Fruit fly (Drosophila melanogaster) whole organism, embryonic: ENCODE data around the gene Nup37.

Experiments used
- Adf1 ChIP-seq: fragments of 200-800 bp; sonication (Bioruptor generic); IDR thresholded peaks from 2 replicates; pipeline ENCODE4 v1.3.6; 2022; ENCODE audit warnings: missing biosample characterization, missing genetic modification characterization
- Awh ChIP-seq: fragments of 200-800 bp; sonication (Bioruptor generic); IDR thresholded peaks from 2 replicates; pipeline ENCODE4, ENCODE4 v1.3.6; 2022; ENCODE audit warnings: missing biosample characterization, missing genetic modification characterization
- B-H2 ChIP-seq: fragments of 200-800 bp; sonication (Bioruptor generic); optimal IDR thresholded peaks from 2 replicates; lab custom pipeline; 2018; ENCODE audit warnings: missing biosample characterization, mild to moderate bottlenecking, missing genetic modification characterization
- Bdp1 ChIP-seq: fragments of 200-800 bp; sonication (Bioruptor generic); optimal IDR thresholded peaks from 3 replicates; lab custom pipeline; 2016; ENCODE audit warnings: missing biosample characterization, missing genetic modification characterization
- CG10366 ChIP-seq: fragments of 200-800 bp; sonication (Bioruptor generic); IDR thresholded peaks from 2 replicates; pipeline ENCODE4 v1.3.6; 2022; ENCODE audit warnings: missing biosample characterization, missing genetic modification characterization
- CG13894 ChIP-seq: fragments of 200-800 bp; sonication (Bioruptor generic); optimal IDR thresholded peaks from 3 replicates; lab custom pipeline; 2018; ENCODE audit warnings: missing biosample characterization, mild to moderate bottlenecking, missing genetic modification characterization, moderate library complexity
- CG1647 ChIP-seq: fragments of 200-800 bp; sonication (Bioruptor generic); optimal IDR thresholded peaks from 3 replicates; lab custom pipeline; 2016; ENCODE audit warnings: missing biosample characterization, missing genetic modification characterization
- CG17802 ChIP-seq: fragments of 200-800 bp; sonication (Bioruptor generic); optimal IDR thresholded peaks from 2 replicates; lab custom pipeline; 2018; ENCODE audit warnings: missing biosample characterization, mild to moderate bottlenecking, missing genetic modification characterization, moderate library complexity
- CG18764 ChIP-seq: fragments of 200-800 bp; sonication (Bioruptor generic); optimal IDR thresholded peaks from 3 replicates; lab custom pipeline; 2016; ENCODE audit warnings: missing biosample characterization, missing genetic modification characterization
- CG2199 ChIP-seq: fragments of 200-800 bp; sonication (Bioruptor generic); IDR thresholded peaks from 3 replicates; pipeline ENCODE4 v1.3.6; 2022; ENCODE audit warnings: missing biosample characterization, missing genetic modification characterization
- CG2202 ChIP-seq: fragments of 200-800 bp; sonication (Bioruptor generic); optimal IDR thresholded peaks from 2 replicates; lab custom pipeline; 2018; ENCODE audit warnings: missing biosample characterization, mild to moderate bottlenecking, missing genetic modification characterization
- CG33213 ChIP-seq: fragments of 200-800 bp; sonication (Bioruptor generic); optimal IDR thresholded peaks from 3 replicates; lab custom pipeline; 2016; ENCODE audit warnings: missing biosample characterization, missing genetic modification characterization
- CG4328 ChIP-seq: fragments of 200-800 bp; sonication (Bioruptor generic); optimal IDR thresholded peaks from 3 replicates; lab custom pipeline; 2017; ENCODE audit warnings: missing biosample characterization, missing genetic modification reagents, missing genetic modification characterization
- CG4404 ChIP-seq: fragments of 200-800 bp; sonication (Bioruptor generic); IDR thresholded peaks from 2 replicates; pipeline ENCODE4 v1.3.6; 2022; ENCODE audit warnings: missing biosample characterization, missing genetic modification characterization
- CG7786 ChIP-seq: fragments of 200-800 bp; sonication (Bioruptor generic); optimal IDR thresholded peaks from 2 replicates; lab custom pipeline; 2016; ENCODE audit warnings: missing biosample characterization, missing genetic modification characterization
- CG8290 ChIP-seq, 3 experiments: fragments of 200-800 bp; sonication (Bioruptor generic); optimal IDR thresholded peaks; 2 replicates each; lab custom pipeline; 2016 to 2019; ENCODE audit warnings: missing biosample characterization in 3 of 3, missing genetic modification characterization in 3 of 3, mild to moderate bottlenecking in 2 of 3, moderate library complexity in 1 of 3
- CG8478 ChIP-seq: fragments of >200 bp; optimal IDR thresholded peaks from 2 replicates; lab custom pipeline; 2018
- Chrac-16 ChIP-seq: fragments of 200-800 bp; sonication (Bioruptor generic); optimal IDR thresholded peaks from 3 replicates; lab custom pipeline; 2016; ENCODE audit warnings: missing biosample characterization, missing genetic modification characterization
- CkIIα-i1 ChIP-seq: fragments of 200-800 bp; sonication (Bioruptor generic); IDR thresholded peaks from 2 replicates; pipeline ENCODE4 v1.3.6; 2022; ENCODE audit warnings: missing biosample characterization, missing genetic modification characterization
- D ChIP-seq, 2 experiments: fragments of 200-800 bp in 1 of 2; fragments of >200 bp in 1 of 2; sonication (Bioruptor generic) in 1 of 2; optimal IDR thresholded peaks; 2 replicates in 1 of 2; 3 replicates in 1 of 2; lab custom pipeline; 2017; ENCODE audit warnings: mild to moderate bottlenecking in 1 of 2, missing biosample characterization in 1 of 2, missing genetic modification characterization in 1 of 2, missing genetic modification reagents in 1 of 2
- Dp ChIP-seq: fragments of 200-800 bp; sonication (Bioruptor generic); optimal IDR thresholded peaks from 2 replicates; lab custom pipeline; 2018; ENCODE audit warnings: missing biosample characterization, mild to moderate bottlenecking, missing genetic modification characterization, moderate library complexity
- Ets65A ChIP-seq: fragments of 200-800 bp; sonication (Bioruptor generic); peaks from one replicate; lab custom pipeline; 2016; ENCODE audit warnings: missing biosample characterization, missing genetic modification characterization
- HLHmδ ChIP-seq: fragments of 200-800 bp; sonication (Bioruptor generic); optimal IDR thresholded peaks from 2 replicates; lab custom pipeline; 2018; ENCODE audit warnings: missing biosample characterization, mild to moderate bottlenecking, missing genetic modification characterization, moderate library complexity
- Lpt ChIP-seq: fragments of >200 bp; optimal IDR thresholded peaks from 2 replicates; lab custom pipeline; 2018; ENCODE audit warnings: missing biosample characterization, missing genetic modification characterization
- Med ChIP-seq: fragments of 200-800 bp; sonication (Bioruptor generic); peaks from one replicate; lab custom pipeline; 2016; ENCODE audit warnings: missing biosample characterization, missing genetic modification characterization, mild to moderate bottlenecking, inconsistent platforms, moderate library complexity
- Rfx ChIP-seq: fragments of 200-800 bp; sonication (Bioruptor generic); IDR thresholded peaks from 2 replicates; pipeline ENCODE4 v1.3.6; 2022; ENCODE audit warnings: missing biosample characterization, missing genetic modification characterization
- Scr ChIP-seq: fragments of 200-800 bp; sonication (Bioruptor generic); IDR thresholded peaks from 2 replicates; pipeline ENCODE4 v1.3.6; 2022; ENCODE audit warnings: missing biosample characterization, missing genetic modification characterization; ENCODE audit not compliant: partially characterized antibody
- TFAM ChIP-seq: fragments of 200-800 bp; sonication (Bioruptor generic); optimal IDR thresholded peaks from 2 replicates; lab custom pipeline; 2017; ENCODE audit warnings: missing biosample characterization, missing genetic modification characterization, inconsistent platforms
- Vsx1 ChIP-seq: fragments of 200-800 bp; sonication (Bioruptor generic); optimal IDR thresholded peaks from 2 replicates; lab custom pipeline; 2017; ENCODE audit warnings: missing biosample characterization, mild to moderate bottlenecking, missing genetic modification characterization, missing genetic modification reagents
- Xbp1 ChIP-seq: fragments of 200-800 bp; sonication (Bioruptor generic); optimal IDR thresholded peaks from 3 replicates; lab custom pipeline; 2016; ENCODE audit warnings: missing biosample characterization, mild to moderate bottlenecking, missing genetic modification characterization
- az2 ChIP-seq: fragments of 200-800 bp; sonication (Bioruptor generic); optimal IDR thresholded peaks from 3 replicates; lab custom pipeline; 2016; ENCODE audit warnings: missing biosample characterization, missing genetic modification characterization
- btn ChIP-seq: fragments of 200-800 bp; sonication (Bioruptor generic); optimal IDR thresholded peaks from 2 replicates; lab custom pipeline; 2016; ENCODE audit warnings: missing biosample characterization, missing genetic modification characterization
- fd102C ChIP-seq: fragments of 200-800 bp; sonication (Bioruptor generic); optimal IDR thresholded peaks from 2 replicates; lab custom pipeline; 2018; ENCODE audit warnings: missing biosample characterization, mild to moderate bottlenecking, missing genetic modification characterization, moderate library complexity
- hth ChIP-seq: fragments of >200 bp; optimal IDR thresholded peaks from 2 replicates; lab custom pipeline; 2017; ENCODE audit warnings: inconsistent platforms
- jing ChIP-seq: fragments of 200-800 bp; sonication (Bioruptor generic); optimal IDR thresholded peaks from 2 replicates; lab custom pipeline; 2018; ENCODE audit warnings: missing biosample characterization, mild to moderate bottlenecking, missing genetic modification characterization
- klu ChIP-seq: fragments of 200-800 bp; sonication (Bioruptor generic); IDR thresholded peaks from 2 replicates; pipeline ENCODE4 v1.3.6; 2022; ENCODE audit warnings: missing biosample characterization, missing genetic modification characterization
- knrl ChIP-seq: fragments of 200-800 bp; sonication (Bioruptor generic); IDR thresholded peaks from 3 replicates; pipeline ENCODE4 v1.3.6; 2022; ENCODE audit warnings: missing biosample characterization, missing genetic modification characterization; ENCODE audit not compliant: partially characterized antibody
- maf-S ChIP-seq: fragments of 200-800 bp; sonication (Bioruptor generic); optimal IDR thresholded peaks from 2 replicates; lab custom pipeline; 2016; ENCODE audit warnings: missing biosample characterization, missing genetic modification characterization
- mam ChIP-seq: fragments of 200-800 bp; sonication (Bioruptor generic); optimal IDR thresholded peaks from 3 replicates; lab custom pipeline; 2016; ENCODE audit warnings: missing biosample characterization, missing genetic modification characterization
- pan ChIP-seq, 4 experiments: fragments of >200 bp in 3 of 4; fragments of 200-800 bp in 1 of 4; sonication (Bioruptor generic) in 1 of 4; optimal IDR thresholded peaks in 3 of 4; IDR thresholded peaks in 1 of 4; 2 replicates each; pipeline versions ENCODE4 v1.3.6 to Lab custom; 2017 to 2022; ENCODE audit warnings: missing biosample characterization in 2 of 4, missing genetic modification characterization in 2 of 4, mixed read lengths in 1 of 4
- pita ChIP-seq: fragments of 200-800 bp; sonication (Bioruptor generic); optimal IDR thresholded peaks from 2 replicates; lab custom pipeline; 2017; ENCODE audit warnings: missing biosample characterization, mild to moderate bottlenecking, missing genetic modification characterization
- pros ChIP-seq: fragments of 200-800 bp; sonication (Bioruptor generic); optimal IDR thresholded peaks from 3 replicates; lab custom pipeline; 2019; ENCODE audit warnings: missing biosample characterization, mild to moderate bottlenecking, missing genetic modification characterization, moderate library complexity
- repo ChIP-seq: fragments of 200-800 bp; sonication (Bioruptor generic); optimal IDR thresholded peaks from 2 replicates; lab custom pipeline; 2016; ENCODE audit warnings: missing biosample characterization, missing genetic modification characterization
- tio ChIP-seq: fragments of 200-800 bp; sonication (Bioruptor generic); optimal IDR thresholded peaks from 2 replicates; lab custom pipeline; 2017; ENCODE audit warnings: missing biosample characterization, missing genetic modification characterization, inconsistent platforms
- yki ChIP-seq: fragments of >200 bp; optimal IDR thresholded peaks from 3 replicates; lab custom pipeline; 2018
- zen2 ChIP-seq: fragments of 200-800 bp; sonication (Bioruptor generic); IDR thresholded peaks from 3 replicates; pipeline ENCODE4 v1.3.6; 2022; ENCODE audit warnings: missing biosample characterization, missing genetic modification characterization; ENCODE audit not compliant: partially characterized antibody
- zf30C ChIP-seq: fragments of 200-800 bp; sonication (Bioruptor generic); optimal IDR thresholded peaks from 3 replicates; lab custom pipeline; 2018; ENCODE audit warnings: missing biosample characterization, mild to moderate bottlenecking, missing genetic modification characterization

Gene Nup37

dm6 chr3R:25265589-25266201 is 18.2 kb downstream of the Nup37 start, which contains the start of the genes GlnRS and RIOK2 (continued):
- TF ChIP-seq repo (GFP tag; lab: Kevin White, UChicago) (no peak), Awh (GFP tag; lab: Robert Waterston, UW) (no peak), Lpt (no peak), Adf1 (no peak), Chrac-16 (GFP tag; lab: Kevin White, UChicago) (no peak), CG33213 (GFP tag; lab: Kevin White, UChicago) (peak; percentile 54), klu (no peak), CG13894 (tag; lab: Kevin White, UChicago) (no peak), Xbp1 (GFP tag; lab: Kevin White, UChicago) (peak; percentile 20), knrl (GFP tag; lab: Robert Waterston, UW) (peak; percentile 95), CG8478 (lab: Kevin White, UChicago) (no peak), jing (GFP tag; lab: Kevin White, UChicago) (no peak), CG8290 (GFP tag; optimal IDR thresholded peaks at IDR 0.05; lab: Kevin White, UChicago) (no peak), CG8290 (tag; optimal IDR thresholded peaks at IDR 0.05; lab: Kevin White, UChicago) (no peak), CG1647 (GFP tag; lab: Kevin White, UChicago) (no peak), yki (lab: Kevin White, UChicago) (no peak), CG4328 (GFP tag; lab: Kevin White, UChicago) (no peak), pros (GFP tag; lab: Kevin White, UChicago) (no peak), maf-S (no peak), Bdp1 (GFP tag; lab: Kevin White, UChicago) (no peak), btn (no peak), CG17802 (tag; lab: Kevin White, UChicago) (peak; percentile 92), pita (GFP tag; lab: Kevin White, UChicago) (no peak), zf30C (GFP tag; lab: Kevin White, UChicago) (no peak), Rfx (GFP tag; lab: Robert Waterston, UW) (peak; percentile 52), B-H2 (GFP tag; lab: Kevin White, UChicago) (peak; percentile 53), CkIIα-i1 (GFP tag; lab: Robert Waterston, UW) (no peak), az2 (GFP tag; lab: Kevin White, UChicago) (no peak), hth (lab: Kevin White, UChicago) (no peak), fd102C (GFP tag; lab: Kevin White, UChicago) (no peak), TFAM (GFP tag; lab: Kevin White, UChicago) (no peak)
- TF ChIP-seq, all 482 proteins: peak for 131

dm6 chr3R:25266751-25267150 is 19.3 kb downstream of the Nup37 start:
- TF ChIP-seq CG18764 (GFP tag; lab: Kevin White, UChicago): no peak
- TF ChIP-seq Ets65A (GFP tag; lab: Kevin White, UChicago): peak; percentile 92

- TF ChIP-seq CG7786 (GFP tag; lab: Kevin White, UChicago): no peak
- peak; percentile 12 for TF ChIP-seq Med
Observed at dm6 chr3R:25269909-25270308, 22.5 kb downstream of the Nup37 start, which contains the start of the genes CG11889 and CG11891. TSS of gene CG11889 (plus strand) at chr3R:25270209. TSS of gene CG11891 (plus strand) at chr3R:25270209.

- no peak for TF ChIP-seq Scr (GFP tag; lab: Robert Waterston, UW)
- TF ChIP-seq CG2202 (tag; lab: Kevin White, UChicago): no peak
- no peak for TF ChIP-seq CG8478 (lab: Kevin White, UChicago)
- no peak for TF ChIP-seq Dp
- TF ChIP-seq CG10366 (GFP tag; lab: Robert Waterston, UW): no peak
- TF ChIP-seq tio: no peak
- TF ChIP-seq D (optimal IDR thresholded peaks at IDR 0.05; lab: Kevin White, UChicago): no peak
- TF ChIP-seq D (GFP tag; optimal IDR thresholded peaks at IDR 0.05; lab: Kevin White, UChicago): no peak
- no peak for TF ChIP-seq CG2199
- no peak for TF ChIP-seq zen2 (GFP tag; lab: Robert Waterston, UW)
- TF ChIP-seq mam (GFP tag; lab: Kevin White, UChicago): no peak
- no peak for TF ChIP-seq HLHmδ (GFP tag; lab: Kevin White, UChicago)
- no peak for TF ChIP-seq Vsx1 (GFP tag; lab: Kevin White, UChicago)
- no peak for TF ChIP-seq pan (optimal IDR thresholded peaks at IDR 0.05; lab: Kevin White, UChicago)
- TF ChIP-seq pan (GFP tag; optimal IDR thresholded peaks at IDR 0.05 in 1 of 2, IDR thresholded peaks at IDR 0.05 in 1 of 2): no peak
- no peak for TF ChIP-seq CG4404
Observed at dm6 chr3R:25273537-25273936, 26.1 kb downstream of the Nup37 start, which contains the start of gene CG11878. TSS of gene CG11878 (plus strand) at chr3R:25273837.
